Worm (Caenorhabditis elegans): ENCODE measurements around the gene srj-22.

Gene srj-22

DNA sequence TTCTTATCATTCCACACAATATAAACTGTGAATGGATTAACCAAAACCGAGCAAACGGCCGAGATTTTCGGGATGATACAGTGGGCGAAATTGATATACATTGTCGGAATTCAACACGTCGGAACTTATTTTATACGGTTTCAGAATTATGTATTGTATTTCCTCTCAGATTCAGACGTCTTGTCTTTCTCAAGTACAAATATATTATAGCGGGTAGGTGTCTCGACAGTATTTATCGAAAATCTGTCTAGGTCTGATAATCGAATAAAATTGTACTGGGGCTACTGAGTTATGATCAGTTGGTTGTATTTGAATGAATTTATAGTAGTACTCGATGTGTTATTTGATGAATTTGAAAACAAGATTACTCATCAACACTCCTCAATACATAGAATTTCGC, at the start of gene srj-22:
TSS of gene srj-22 (minus strand) at position 101 of the 400 bp plus-strand sequence.
- TF ChIP-seq unc-62 (GFP tag; optimal IDR thresholded peaks at IDR 0.05), result no peak

ce11 chrV:10792775-10793174, 49.2 kb upstream of the srj-22 start, which contains the start of gene D1054.10:
Gene D1054.10 (minus strand): TSS chrV:10792875.
- no peak for TF ChIP-seq unc-62 (GFP tag; optimal IDR thresholded peaks at IDR 0.05)

ce11 chrV:10790921-10791320, 47.4 kb upstream of the srj-22 start, which contains the start of gene D1054.9:
Gene D1054.9 (minus strand): TSS chrV:10791057.
- TF ChIP-seq unc-62 (GFP tag; optimal IDR thresholded peaks at IDR 0.05), result no peak

ce11 chrV:10784011-10784410, 40.5 kb upstream of the srj-22 start, which contains the start of gene D1054.8:
Gene D1054.8 (plus strand): TSS chrV:10784311.
- TF ChIP-seq unc-62 (GFP tag; optimal IDR thresholded peaks at IDR 0.05), result no peak

ce11 chrV:10776528-10777055, 33.0 kb upstream of the srj-22 start, which contains the start of gene D1054.5:
Gene D1054.5 (minus strand): TSS chrV:10776578.
- TF ChIP-seq unc-62 (GFP tag; optimal IDR thresholded peaks at IDR 0.05), result no peak

ce11 chrV:10773216-10773615, 29.7 kb upstream of the srj-22 start:
- no peak for TF ChIP-seq unc-62 (GFP tag; optimal IDR thresholded peaks at IDR 0.05)

DNA sequence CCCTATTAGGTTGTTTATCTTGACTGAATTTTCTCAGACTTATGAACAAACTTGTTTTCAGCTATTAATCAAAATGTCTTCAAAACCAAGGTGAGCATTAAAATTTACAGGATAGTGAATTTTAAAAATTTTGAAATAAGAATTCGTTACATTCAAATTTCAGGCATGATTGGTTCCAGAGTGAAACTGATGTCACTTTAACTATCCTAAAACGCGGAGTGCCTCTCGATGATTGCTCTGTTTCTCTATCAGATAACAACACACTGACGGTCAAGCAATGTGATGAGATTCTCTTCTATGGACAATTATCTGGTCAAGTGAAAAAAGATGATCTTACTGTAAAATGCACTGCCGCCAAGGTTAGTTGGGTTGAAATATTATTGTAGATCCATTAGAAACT, 27.8 kb upstream of the srj-22 start, which contains the start of gene D1054.3:
TSS of gene D1054.3 (plus strand) at position 62 of the 400 bp plus-strand sequence.
- no peak for TF ChIP-seq unc-62 (GFP tag; optimal IDR thresholded peaks at IDR 0.05)

DNA sequence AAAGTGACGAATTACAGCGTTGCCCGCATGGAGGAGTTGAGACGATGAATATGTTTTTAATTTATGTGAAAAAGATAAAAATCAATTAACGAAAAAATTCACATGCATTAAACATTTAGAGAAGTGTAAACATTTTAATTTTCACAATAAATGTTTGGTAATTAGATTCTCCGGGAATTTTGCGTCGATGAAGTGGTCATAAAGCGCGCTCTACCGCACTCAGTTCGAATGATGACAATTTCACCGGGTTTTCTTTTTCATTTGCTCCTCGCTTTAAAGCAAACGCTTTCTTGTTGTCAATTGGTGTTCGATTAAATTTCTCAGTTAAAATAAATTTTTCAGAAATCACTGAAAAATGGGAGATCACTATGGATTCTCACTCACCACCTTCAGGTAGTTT, 26.5 kb upstream of the srj-22 start, which contains the start of the genes D1054.1 and pas-2:
TSS of gene D1054.1 (minus strand) at position 192 of the 400 bp plus-strand sequence.
TSS of gene pas-2 (plus strand) at position 343 of the 400 bp plus-strand sequence.
- TF ChIP-seq unc-62 (GFP tag; optimal IDR thresholded peaks at IDR 0.05), result no peak

- TF ChIP-seq unc-62 (GFP tag; optimal IDR thresholded peaks at IDR 0.05), result no peak
Measured at ce11 chrV:10768892-10769291, 25.3 kb upstream of the srj-22 start.

DNA sequence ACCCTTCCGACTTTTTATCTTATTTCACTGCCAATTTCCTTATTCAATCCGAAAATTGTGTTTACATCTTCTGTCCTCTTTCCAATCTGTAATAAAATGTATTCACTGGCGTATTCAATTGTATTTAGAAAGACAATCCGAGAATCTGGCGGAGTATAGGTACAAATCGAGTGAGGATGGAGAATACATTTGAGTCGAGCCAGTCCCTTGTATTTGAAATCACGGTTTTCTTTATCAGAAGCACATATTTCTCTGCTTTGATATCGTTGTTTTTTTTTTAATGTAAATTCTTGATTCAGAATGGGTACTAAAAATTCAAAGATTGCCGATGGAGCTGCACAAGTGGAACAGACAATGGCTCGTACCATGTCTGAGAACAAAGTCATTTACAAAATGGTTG, 20.5 kb upstream of the srj-22 start, which contains the start of gene ocr-1:
TSS of gene ocr-1 (plus strand) at position 301 of the 400 bp plus-strand sequence.
- TF ChIP-seq unc-62 (GFP tag; optimal IDR thresholded peaks at IDR 0.05), result no peak

DNA sequence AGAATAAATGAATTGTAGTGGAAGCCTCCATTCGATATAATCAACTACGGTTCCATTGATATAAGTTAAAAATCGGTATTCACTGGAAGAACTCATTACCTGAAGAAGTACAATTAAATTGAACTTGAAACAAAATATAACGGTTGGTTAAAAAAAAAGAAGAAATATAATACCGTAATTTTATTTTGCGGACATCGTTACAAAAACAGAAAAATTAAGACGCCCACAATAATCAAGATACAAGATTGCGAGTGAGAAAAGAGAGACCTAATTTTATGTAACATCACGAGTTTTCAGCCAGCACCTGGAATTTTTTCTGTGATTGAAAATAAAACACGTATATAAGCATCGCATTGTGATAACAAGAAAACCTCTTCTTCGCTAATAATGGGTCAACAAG, 19.1 kb upstream of the srj-22 start, which contains the start of gene sre-6:
TSS of gene sre-6 (minus strand) at position 101 of the 400 bp plus-strand sequence.
- TF ChIP-seq unc-62 (GFP tag; optimal IDR thresholded peaks at IDR 0.05), result no peak

DNA sequence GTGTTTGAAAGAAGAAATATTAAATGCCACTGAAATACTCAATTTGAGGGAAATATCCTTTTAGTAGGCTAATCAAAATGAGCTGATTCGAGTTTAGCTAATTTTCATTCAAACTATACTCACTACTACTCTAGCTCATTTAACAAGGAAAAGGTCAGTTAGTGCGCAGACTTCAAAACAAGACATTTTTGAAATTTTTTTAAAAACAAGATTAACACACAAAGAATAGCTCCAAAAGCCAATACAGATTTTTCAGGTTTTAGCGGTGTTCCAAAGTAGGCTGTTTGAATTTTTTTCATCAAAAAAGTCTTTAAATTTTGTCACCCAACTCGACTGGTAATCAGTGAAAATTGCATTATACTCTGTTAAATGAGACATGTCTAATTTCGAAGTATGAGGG, 17.3 kb upstream of the srj-22 start:
- no peak for TF ChIP-seq unc-62 (GFP tag; optimal IDR thresholded peaks at IDR 0.05)

DNA sequence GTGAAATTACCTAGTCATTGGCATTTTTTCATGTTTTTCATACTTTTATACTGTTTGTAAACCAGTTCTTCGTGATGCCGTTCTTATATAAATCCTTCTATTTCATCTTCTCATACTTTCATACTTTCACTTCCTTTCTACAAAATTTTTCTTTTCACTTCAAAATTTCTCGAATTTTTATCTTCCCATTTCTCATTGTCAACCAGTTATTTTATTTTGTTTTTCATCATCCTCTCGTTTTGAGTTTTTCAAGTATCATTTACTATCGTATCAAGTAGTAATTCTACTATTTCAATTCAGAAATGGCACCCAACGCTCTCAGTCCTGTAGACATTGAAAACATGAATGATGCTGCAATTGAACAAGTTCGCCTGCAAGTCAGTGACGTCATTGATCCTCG, 15.1 kb upstream of the srj-22 start, which contains the start of gene F28H7.8:
TSS of gene F28H7.8 (plus strand) at position 301 of the 400 bp plus-strand sequence.
- no peak for TF ChIP-seq unc-62 (GFP tag; optimal IDR thresholded peaks at IDR 0.05)

- no peak for TF ChIP-seq unc-62 (GFP tag; optimal IDR thresholded peaks at IDR 0.05)
Measured at ce11 chrV:10757128-10757527, 13.6 kb upstream of the srj-22 start.

ce11 chrV:10756698-10757097, 13.1 kb upstream of the srj-22 start, which contains the start of gene irld-6:
Gene irld-6 (minus strand): TSS chrV:10756798.
- no peak for TF ChIP-seq unc-62 (GFP tag; optimal IDR thresholded peaks at IDR 0.05)

DNA sequence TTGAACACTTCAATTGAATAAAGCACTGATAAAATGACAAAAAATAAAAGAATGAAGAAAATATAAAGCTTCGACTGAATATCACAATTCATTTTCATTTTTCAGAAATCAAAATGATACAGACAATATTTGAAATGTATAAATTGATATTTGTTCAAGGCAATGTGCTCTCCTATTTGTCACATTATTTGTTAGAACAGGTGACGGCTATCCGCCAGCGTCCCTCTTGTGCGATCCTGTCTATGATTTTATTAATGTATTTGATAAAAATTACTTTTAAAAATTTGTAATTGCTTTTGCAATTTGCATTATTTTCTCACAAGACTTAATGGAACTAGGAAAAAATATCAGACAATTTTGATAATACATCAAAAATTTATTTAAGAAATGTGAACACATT, 10.5 kb upstream of the srj-22 start, which contains the start of gene F28H7.7:
TSS of gene F28H7.7 (minus strand) at position 101 of the 400 bp plus-strand sequence.
- TF ChIP-seq unc-62 (GFP tag; optimal IDR thresholded peaks at IDR 0.05), result no peak

DNA sequence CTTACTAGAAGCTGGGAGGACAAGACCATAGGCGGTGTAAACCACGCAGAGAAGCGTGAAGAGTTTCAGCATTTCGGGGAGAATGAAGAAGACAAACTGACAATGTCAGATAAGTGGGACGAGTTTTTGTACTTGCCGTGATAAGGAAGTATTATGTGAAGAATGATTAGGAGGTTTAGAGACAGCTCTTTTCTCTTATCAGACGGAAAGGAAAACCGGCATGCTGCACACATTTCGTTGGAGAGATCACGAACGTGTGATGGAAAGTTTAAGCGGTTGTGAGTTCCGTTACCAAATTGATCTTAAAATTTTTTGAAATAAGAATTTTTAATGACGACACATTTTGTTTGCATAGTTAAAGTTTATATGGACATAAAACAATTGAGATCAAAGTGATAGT, 7.1 kb upstream of the srj-22 start, which contains the start of gene F28H7.3:
TSS of gene F28H7.3 (minus strand) at position 159 of the 400 bp plus-strand sequence.
- TF ChIP-seq unc-62 (GFP tag; optimal IDR thresholded peaks at IDR 0.05), result no peak
